Fruit fly (Drosophila melanogaster): ENCODE measurements around the gene CG12084.

DNA sequence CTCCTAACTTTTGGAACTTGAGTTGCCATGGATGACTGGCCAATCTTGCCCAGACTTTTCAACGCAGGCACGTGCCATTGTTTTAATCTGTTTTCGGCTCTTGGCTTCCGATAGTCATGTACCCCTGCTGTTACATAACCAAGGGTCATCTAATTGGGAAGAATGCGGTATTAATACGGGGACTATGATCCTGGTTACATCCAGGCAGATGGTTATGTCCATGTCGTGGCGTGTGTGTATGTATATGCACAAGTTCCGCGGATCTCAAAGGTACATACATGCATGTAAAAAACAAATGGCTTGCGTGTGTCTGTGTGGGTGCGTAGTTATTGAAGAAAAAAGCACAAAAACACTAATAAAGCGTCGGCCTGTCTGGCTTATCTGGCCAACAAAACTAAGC lies 640 bp downstream of the CG12084 start:
- TF ChIP-seq CG6854 (GFP tag; optimal IDR thresholded peaks at IDR 0.05) (no peak), Blimp-1 (GFP tag; optimal IDR thresholded peaks at IDR 0.05) (no peak), CG4318 (GFP tag; optimal IDR thresholded peaks at IDR 0.05) (no peak), fd85E (GFP tag; optimal IDR thresholded peaks at IDR 0.05) (no peak), CG8319 (GFP tag; optimal IDR thresholded peaks at IDR 0.05) (no peak), CG8119 (GFP tag; IDR thresholded peaks at IDR 0.05) (no peak), Hr38 (GFP tag; optimal IDR thresholded peaks at IDR 0.05) (no peak), CG6163 (GFP tag; IDR thresholded peaks at IDR 0.05) (no peak), CG10669 (GFP tag; optimal IDR thresholded peaks at IDR 0.05) (no peak), CG3919 (GFP tag; optimal IDR thresholded peaks at IDR 0.05) (no peak), svp (GFP tag) (no peak), CG1621 (tag; optimal IDR thresholded peaks at IDR 0.05) (no peak), Gug (GFP tag; IDR thresholded peaks at IDR 0.05) (no peak)

Measured in whole organism, prepupa.